Worm (Caenorhabditis elegans): ENCODE data around the gene asp-15.

Gene asp-15

ce11 chrV:19053281-19053680 is 8.6 kb upstream of the asp-15 start (continued):
- TF ChIP-seq cebp-1 (GFP tag; IDR thresholded peaks at IDR 0.05) (no peak), cebp-1 (tag; optimal IDR thresholded peaks at IDR 0.05) (peak; percentile 19), B0035.1 (tag; optimal IDR thresholded peaks at IDR 0.05) (no peak), xnd-1 (tag; optimal IDR thresholded peaks at IDR 0.05) (no peak), pbrm-1 (GFP tag; IDR thresholded peaks at IDR 0.05) (no peak), ztf-25 (GFP tag; IDR thresholded peaks at IDR 0.05) (no peak), fkh-3 (tag; optimal IDR thresholded peaks at IDR 0.05) (no peak), F23B12.7 (tag; optimal IDR thresholded peaks at IDR 0.05; ENCODE audit: insufficient read depth) (no peak), ztf-22 (GFP tag; optimal IDR thresholded peaks at IDR 0.05) (peak; percentile 34), lin-40 (tag; optimal IDR thresholded peaks at IDR 0.05) (no peak), Y79H2A.3 (GFP tag; conservative IDR thresholded peaks at IDR 0.05) (no peak), madf-6 (GFP tag; IDR thresholded peaks at IDR 0.05) (no peak), hlh-12 (tag; optimal IDR thresholded peaks at IDR 0.05) (no peak), atf-7 (tag; optimal IDR thresholded peaks at IDR 0.05) (peak; percentile 12), egl-18 (GFP tag; IDR thresholded peaks at IDR 0.05) (no peak), ets-4 (GFP tag; optimal IDR thresholded peaks at IDR 0.05) (peak; percentile 80), hmg-20 (GFP tag; IDR thresholded peaks at IDR 0.05) (no peak), Y53F4B.3 (GFP tag; IDR thresholded peaks at IDR 0.05) (no peak), ztf-3 (GFP tag; optimal IDR thresholded peaks at IDR 0.05) (no peak), ceh-91 (GFP tag; IDR thresholded peaks at IDR 0.05) (no peak), let-607 (tag; optimal IDR thresholded peaks at IDR 0.05) (peak in 1 of 2 experiments; percentile 50), Y56A3A.18 (GFP tag; IDR thresholded peaks at IDR 0.05) (no peak), B0336.3 (GFP tag; IDR thresholded peaks at IDR 0.05) (peak; percentile 40; the same call in 1 of the 2 replicates), ceh-40 (GFP tag; IDR thresholded peaks at IDR 0.05) (no peak), ceh-100 (GFP tag; IDR thresholded peaks at IDR 0.05) (no peak), attf-5 (GFP tag; optimal IDR thresholded peaks at IDR 0.05) (peak; percentile 26)

ce11 chrV:19051425-19051824 is 6.8 kb upstream of the asp-15 start:
- TF ChIP-seq nhr-80 (tag; optimal IDR thresholded peaks at IDR 0.05), result peak; percentile 81
- TF ChIP-seq F33H1.4 (GFP tag; IDR thresholded peaks at IDR 0.05), result no peak

- TF ChIP-seq Y79H2A.3 (GFP tag; conservative IDR thresholded peaks at IDR 0.05) (no peak), pbrm-1 (GFP tag; IDR thresholded peaks at IDR 0.05) (no peak), zim-3 (tag; optimal IDR thresholded peaks at IDR 0.05) (no peak), hsf-1 (GFP tag; IDR thresholded peaks at IDR 0.05) (no peak), F37B4.10 (GFP tag; IDR thresholded peaks at IDR 0.05) (no peak), nhr-80 (tag; optimal IDR thresholded peaks at IDR 0.05) (no peak), dpff-1 (tag; optimal IDR thresholded peaks at IDR 0.05) (no peak), sea-2 (GFP tag; IDR thresholded peaks at IDR 0.05) (no peak), somi-1 (GFP tag; optimal IDR thresholded peaks at IDR 0.05) (no peak), ceh-79 (tag; optimal IDR thresholded peaks at IDR 0.05) (no peak), C06A6.2 (GFP tag; conservative IDR thresholded peaks at IDR 0.05) (no peak), ccch-3 (GFP tag; optimal IDR thresholded peaks at IDR 0.05) (no peak), tbp1 (GFP tag; optimal IDR thresholded peaks at IDR 0.05) (no peak), F39B2.1 (GFP tag; IDR thresholded peaks at IDR 0.05) (no peak), Y56A3A.18 (GFP tag; IDR thresholded peaks at IDR 0.05) (no peak), bed-1 (GFP tag; IDR thresholded peaks at IDR 0.05) (no peak), atf-7 (tag; optimal IDR thresholded peaks at IDR 0.05) (no peak), repo-1 (tag; optimal IDR thresholded peaks at IDR 0.05) (no peak), ceh-91 (GFP tag; IDR thresholded peaks at IDR 0.05) (no peak), nfya-2 (GFP tag; IDR thresholded peaks at IDR 0.05) (no peak)
Measured at ce11 chrV:19050888-19051287, 6.2 kb upstream of the asp-15 start.
